Worm (Caenorhabditis elegans) whole organism, L1 larva: Measurements from ENCODE around the gene fah-1.

Experiments
- C04F5.9 ChIP-seq: sonication (generic microtip); optimal IDR thresholded peaks from 2 replicates; lab custom pipeline; 2016; ENCODE audit warnings: missing genetic modification characterization, missing compliant biosample characterization
- C34B4.2 ChIP-seq: sonication (generic microtip); optimal IDR thresholded peaks from 2 replicates; lab custom pipeline; 2017; ENCODE audit warnings: mild to moderate bottlenecking, missing genetic modification characterization, missing compliant biosample characterization
- ama-1 ChIP-seq: fragments of 150-350 bp; optimal IDR thresholded peaks from 2 replicates; lab custom pipeline; 2014
- blmp-1 ChIP-seq: fragments of 150-350 bp; optimal IDR thresholded peaks from 2 replicates; lab custom pipeline; 2014; ENCODE audit warnings: missing biosample characterization, missing genetic modification characterization
- ceh-82 ChIP-seq, 3 experiments: fragments of 150-350 bp in 1 of 3; sonication (generic microtip) in 2 of 3; optimal IDR thresholded peaks; 2 replicates each; lab custom pipeline; 2014 to 2017; ENCODE audit warnings: missing biosample characterization in 3 of 3, missing genetic modification characterization in 3 of 3
- efl-1 ChIP-seq, 4 experiments: fragments of 150-350 bp; optimal IDR thresholded peaks in 3 of 4; peaks in 1 of 4; 1 replicate in 1 of 4; 2 replicates in 3 of 4; lab custom pipeline; 2014; ENCODE audit warnings: missing biosample characterization in 2 of 4, missing genetic modification characterization in 2 of 4, missing genetic modification reagents in 2 of 4
- efl-3 ChIP-seq: fragments of 200-800 bp; sonication (Bioruptor generic); optimal IDR thresholded peaks from 2 replicates; lab custom pipeline; 2018; ENCODE audit warnings: mild to moderate bottlenecking, missing genetic modification characterization, missing compliant biosample characterization
- egl-13 ChIP-seq: sonication (generic microtip); optimal IDR thresholded peaks from 2 replicates; lab custom pipeline; 2016; ENCODE audit warnings: missing genotype, missing genetic modification reagents, missing genetic modification characterization, missing compliant biosample characterization
- elt-2 ChIP-seq: sonication (generic microtip); optimal IDR thresholded peaks from 2 replicates; lab custom pipeline; 2016; ENCODE audit warnings: missing genetic modification characterization, mild to moderate bottlenecking, inconsistent platforms, missing compliant biosample characterization, missing genetic modification reagents
- fkh-8 ChIP-seq: sonication (generic microtip); optimal IDR thresholded peaks from 2 replicates; lab custom pipeline; 2016; ENCODE audit warnings: mild to moderate bottlenecking, missing genetic modification characterization, missing compliant biosample characterization
- fos-1 ChIP-seq: fragments of 150-350 bp; optimal IDR thresholded peaks from 2 replicates; lab custom pipeline; 2014; ENCODE audit warnings: missing biosample characterization, missing genetic modification characterization
- grh-1 ChIP-seq: fragments of 200-800 bp; sonication (Bioruptor generic); IDR thresholded peaks from 2 replicates; pipeline ENCODE4 v1.3.6; 2022; ENCODE audit warnings: missing genetic modification reagents, missing genetic modification characterization, missing compliant biosample characterization
- hpl-2 ChIP-seq: fragments of 150-350 bp; optimal IDR thresholded peaks from 2 replicates; lab custom pipeline; 2014; ENCODE audit warnings: missing biosample characterization, missing genetic modification reagents, missing genetic modification characterization
- irx-1 ChIP-seq: sonication (generic microtip); optimal IDR thresholded peaks from 2 replicates; lab custom pipeline; 2016; ENCODE audit warnings: missing genetic modification characterization, missing compliant biosample characterization
- lin-14 ChIP-seq: fragments of 200-800 bp; sonication (Bioruptor generic); optimal IDR thresholded peaks from 2 replicates; lab custom pipeline; 2018; ENCODE audit warnings: mild to moderate bottlenecking, missing genetic modification characterization, moderate library complexity, missing compliant biosample characterization
- lin-15B ChIP-seq: fragments of 150-350 bp; sonication (generic microtip); optimal IDR thresholded peaks from 3 replicates; lab custom pipeline; 2014; ENCODE audit warnings: missing biosample characterization, missing genetic modification characterization
- lin-35 ChIP-seq, 2 experiments: fragments of 150-350 bp; optimal IDR thresholded peaks; 2 replicates each; lab custom pipeline; 2014; ENCODE audit warnings: missing biosample characterization in 2 of 2, missing genetic modification characterization in 2 of 2, missing genetic modification reagents in 2 of 2
- lsy-2 ChIP-seq, 2 experiments: fragments of 150-350 bp; optimal IDR thresholded peaks; 2 replicates each; lab custom pipeline; 2014; ENCODE audit warnings: missing biosample characterization in 2 of 2, missing genetic modification characterization in 2 of 2
- mdl-1 ChIP-seq, 2 experiments: fragments of 150-350 bp; optimal IDR thresholded peaks; 2 replicates each; lab custom pipeline; 2014 to 2017; ENCODE audit warnings: missing biosample characterization in 2 of 2, missing genetic modification characterization in 2 of 2, inconsistent platforms in 1 of 2
- nhr-11 ChIP-seq: fragments of 150-350 bp; optimal IDR thresholded peaks from 2 replicates; lab custom pipeline; 2014; ENCODE audit warnings: missing biosample characterization, missing genetic modification characterization
- nhr-12 ChIP-seq: sonication (generic microtip); optimal IDR thresholded peaks from 2 replicates; lab custom pipeline; 2017; ENCODE audit warnings: missing biosample characterization, missing genetic modification characterization
- nhr-19 ChIP-seq: fragments of 200-800 bp; sonication (Bioruptor generic); conservative IDR thresholded peaks from 2 replicates; pipeline ENCODE4 v1.3.6; 2022; ENCODE audit warnings: missing genetic modification characterization, missing compliant biosample characterization
- nhr-237 ChIP-seq: fragments of 150-350 bp; optimal IDR thresholded peaks from 2 replicates; lab custom pipeline; 2014; ENCODE audit warnings: missing biosample characterization, missing genetic modification characterization
- nhr-90 ChIP-seq: sonication (generic microtip); optimal IDR thresholded peaks from 2 replicates; lab custom pipeline; 2016; ENCODE audit warnings: mild to moderate bottlenecking, missing genetic modification characterization, missing compliant biosample characterization; ENCODE audit not compliant: poor library complexity
- pqm-1 ChIP-seq: sonication (generic microtip); optimal IDR thresholded peaks from 3 replicates; lab custom pipeline; 2017; ENCODE audit warnings: missing biosample characterization, missing genetic modification characterization
- tbx-2 ChIP-seq: sonication (generic microtip); optimal IDR thresholded peaks from 2 replicates; lab custom pipeline; 2016; ENCODE audit warnings: missing genetic modification characterization, missing compliant biosample characterization
- unc-62 ChIP-seq: fragments of 150-350 bp; optimal IDR thresholded peaks from 2 replicates; lab custom pipeline; 2014; ENCODE audit warnings: missing biosample characterization, missing genetic modification reagents, missing genetic modification characterization
- zip-4 ChIP-seq: fragments of 200-800 bp; sonication (Bioruptor generic); optimal IDR thresholded peaks from 2 replicates; lab custom pipeline; 2018; ENCODE audit warnings: mild to moderate bottlenecking, missing genetic modification characterization, moderate library complexity, missing compliant biosample characterization
- ztf-11 ChIP-seq, 2 experiments: sonication (generic microtip); optimal IDR thresholded peaks; 2 replicates each; lab custom pipeline; 2016 to 2017; ENCODE audit warnings: missing genetic modification characterization in 2 of 2, missing biosample characterization in 1 of 2, missing compliant biosample characterization in 1 of 2

fah-1 gene

DNA sequence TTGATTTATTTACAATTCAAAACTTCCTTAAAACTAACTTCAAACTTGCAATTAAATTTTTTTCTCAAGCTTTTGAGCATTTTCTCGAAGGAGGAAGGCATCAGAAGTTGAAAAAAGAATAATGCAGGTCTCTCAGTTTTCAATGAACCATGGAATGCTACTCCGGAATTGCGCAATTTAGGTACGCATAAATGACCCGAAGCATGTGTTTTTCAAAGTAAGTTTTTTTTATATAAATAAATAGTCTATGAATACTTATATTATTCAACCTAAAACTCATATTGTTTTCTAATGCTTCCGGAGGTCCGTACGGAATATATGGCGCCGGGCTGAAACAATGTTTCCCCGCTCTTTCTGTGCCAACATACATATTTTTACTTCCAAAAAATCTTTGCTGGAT lies 15.0 kb downstream of the fah-1 start, which contains the start of gene K10C2.2:
K10C2.2 (minus strand) TSS at position 101 of the 400 bp plus-strand sequence.
- no peak for TF ChIP-seq fos-1 (tag; lab: Kevin White, UChicago)
- TF ChIP-seq nhr-237 (tag; lab: Kevin White, UChicago), result no peak
- no peak for TF ChIP-seq efl-1 (optimal IDR thresholded peaks at IDR 0.05; lab: Kevin White, UChicago)
- no peak for TF ChIP-seq efl-1 (GFP tag; optimal IDR thresholded peaks at IDR 0.05 in 1 of 2; lab: Kevin White, UChicago)
- TF ChIP-seq C34B4.2 (tag; lab: Kevin White, UChicago), result no peak
- TF ChIP-seq lin-15B (tag; lab: Kevin White, UChicago), result no peak
- no peak for TF ChIP-seq mdl-1 (tag; optimal IDR thresholded peaks at IDR 0.05; lab: Kevin White, UChicago)
- no peak for TF ChIP-seq fkh-8 (tag; lab: Kevin White, UChicago)
- no peak for TF ChIP-seq nhr-12 (tag; lab: Kevin White, UChicago)
- TF ChIP-seq tbx-2 (tag; lab: Kevin White, UChicago), result no peak
- TF ChIP-seq irx-1 (tag; lab: Kevin White, UChicago), result no peak
- TF ChIP-seq ama-1, result no peak
- no peak for TF ChIP-seq C04F5.9 (tag; lab: Kevin White, UChicago)
- no peak for TF ChIP-seq lin-35 (GFP tag; optimal IDR thresholded peaks at IDR 0.05; lab: Kevin White, UChicago)

DNA sequence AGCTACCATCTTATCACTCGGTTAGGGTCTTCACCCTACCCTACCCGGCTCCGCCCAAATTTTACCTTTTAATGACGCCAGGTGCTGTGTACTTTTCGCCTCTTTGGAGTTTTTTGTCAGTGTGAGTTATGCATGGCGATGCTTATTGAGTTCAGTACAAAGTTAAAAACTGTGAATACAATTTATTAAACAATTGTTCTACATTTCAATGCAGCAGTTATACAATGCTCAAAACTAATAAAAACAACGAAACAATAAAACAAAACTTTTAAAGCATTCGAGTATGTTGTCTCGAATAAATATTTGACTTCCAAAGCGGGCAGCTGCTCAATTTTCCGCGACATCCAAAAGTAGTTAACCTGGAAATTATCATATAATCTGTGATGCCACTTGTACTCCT lies 18.2 kb downstream of the fah-1 start, which contains the start of gene ctsa-2:
ctsa-2 (minus strand) TSS at position 101 of the 400 bp plus-strand sequence.
- TF ChIP-seq ztf-11 (tag; optimal IDR thresholded peaks at IDR 0.05; lab: Kevin White, UChicago), result no peak
- no peak for TF ChIP-seq nhr-11 (tag; lab: Kevin White, UChicago)
- no peak for TF ChIP-seq efl-1 (optimal IDR thresholded peaks at IDR 0.05; lab: Kevin White, UChicago)
- peak in 1 of 2 experiments; percentile 38 for TF ChIP-seq efl-1 (GFP tag; optimal IDR thresholded peaks at IDR 0.05 in 1 of 2; lab: Kevin White, UChicago)

DNA sequence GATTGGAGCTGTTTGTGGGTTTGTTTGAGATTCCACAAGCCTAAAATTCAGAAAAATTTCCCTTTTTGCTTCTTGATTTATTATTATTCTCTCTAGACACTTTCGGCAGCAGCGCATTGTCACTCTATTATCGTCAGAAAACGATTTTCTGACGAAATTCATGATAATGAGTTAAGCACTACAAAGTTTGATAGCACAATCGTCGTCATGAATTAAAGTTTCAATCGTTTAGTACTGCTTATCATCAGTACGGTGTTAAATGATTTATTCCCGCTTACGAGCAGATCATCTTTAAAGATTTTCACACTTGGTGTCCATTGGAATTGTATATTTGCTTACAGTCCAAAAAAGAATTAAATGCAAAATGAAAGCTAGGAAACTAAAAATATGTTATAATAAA lies 19.2 kb downstream of the fah-1 start:
- TF ChIP-seq elt-2 (tag; lab: Kevin White, UChicago) (peak; percentile 88), ceh-82 (tag; optimal IDR thresholded peaks at IDR 0.05; lab: Kevin White, UChicago) (no peak)

DNA sequence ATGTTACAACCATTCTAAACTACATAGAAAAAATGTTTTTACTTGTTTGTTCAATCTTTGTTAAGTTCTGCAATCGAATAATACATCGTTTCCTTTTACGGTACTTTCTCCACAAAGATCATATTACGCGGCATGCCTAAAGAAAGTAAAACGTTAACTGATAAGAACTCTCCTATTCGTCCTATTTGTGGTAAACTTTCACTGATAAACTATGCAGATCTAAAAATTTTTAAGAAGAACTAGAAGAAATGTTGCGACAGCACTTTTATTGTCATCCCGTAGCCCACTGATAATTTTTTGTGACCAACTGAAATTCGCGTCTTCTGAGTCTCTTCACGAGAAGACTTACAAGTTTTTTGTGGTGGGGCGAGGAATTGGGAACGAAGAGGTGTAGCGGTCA lies 21.6 kb downstream of the fah-1 start:
- peak; percentile 1 for TF ChIP-seq nhr-90 (tag; lab: Kevin White, UChicago)
- peak; percentile 91 for TF ChIP-seq elt-2 (tag; lab: Kevin White, UChicago)
- TF ChIP-seq pqm-1 (tag; lab: Kevin White, UChicago), result peak; percentile 22
- no peak for TF ChIP-seq nhr-12 (tag; lab: Kevin White, UChicago)
- no peak for TF ChIP-seq nhr-237 (tag; lab: Kevin White, UChicago)
- no peak for TF ChIP-seq zip-4 (GFP tag; lab: Kevin White, UChicago)
- TF ChIP-seq grh-1 (GFP tag; lab: Robert Waterston, UW), result no peak
- no peak for TF ChIP-seq efl-3
- TF ChIP-seq lin-14 (GFP tag; lab: Kevin White, UChicago), result peak; percentile 5
- no peak for TF ChIP-seq nhr-19 (GFP tag; lab: Robert Waterston, UW)
- no peak for TF ChIP-seq hpl-2 (GFP tag; lab: Kevin White, UChicago)
- peak in 1 of 2 experiments; percentile 22 for TF ChIP-seq lsy-2 (tag; optimal IDR thresholded peaks at IDR 0.05; lab: Kevin White, UChicago)
- TF ChIP-seq, all 84 proteins: peak for 5

DNA sequence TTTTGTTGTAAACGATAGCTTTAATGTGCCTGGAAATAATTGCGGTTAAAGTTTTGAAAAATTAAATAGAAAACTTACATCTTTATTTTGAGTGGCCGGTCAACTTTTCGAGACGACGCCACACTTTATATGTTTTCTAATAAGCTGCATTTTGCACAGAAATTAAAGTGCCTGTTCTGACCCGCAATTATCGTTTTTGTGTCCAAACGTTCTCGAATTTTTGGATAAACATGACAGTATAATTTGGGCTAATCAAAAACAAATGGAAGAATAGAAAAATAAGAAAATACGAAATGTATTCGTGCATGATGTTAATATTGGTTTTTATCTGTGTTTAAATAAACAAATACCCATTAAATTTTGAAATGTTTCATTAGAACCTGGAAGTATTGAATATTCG lies 28.0 kb downstream of the fah-1 start, which contains the start of gene K10C2.12:
K10C2.12 (minus strand) TSS at position 101 of the 400 bp plus-strand sequence.
- TF ChIP-seq egl-13 (tag; lab: Kevin White, UChicago) (no peak), ceh-82 (tag; optimal IDR thresholded peaks at IDR 0.05; lab: Kevin White, UChicago) (no peak), tbx-2 (tag; lab: Kevin White, UChicago) (no peak), nhr-12 (tag; lab: Kevin White, UChicago) (no peak), irx-1 (tag; lab: Kevin White, UChicago) (no peak), unc-62 (GFP tag; lab: Kevin White, UChicago) (no peak), hpl-2 (GFP tag; lab: Kevin White, UChicago) (no peak), blmp-1 (tag; lab: Kevin White, UChicago) (no peak), lin-35 (GFP tag; optimal IDR thresholded peaks at IDR 0.05; lab: Kevin White, UChicago) (no peak), nhr-19 (GFP tag; lab: Robert Waterston, UW) (no peak), pqm-1 (tag; lab: Kevin White, UChicago) (no peak)
